Worm (Caenorhabditis elegans) whole organism, midembryonic: ENCODE measurements around the gene acd-4.

Experiments
- T22C8.4 ChIP-seq: fragments of 200-800 bp; sonication (Bioruptor generic); IDR thresholded peaks from 2 replicates; pipeline ENCODE4 v1.3.6; 2022; ENCODE audit warnings: missing genetic modification characterization, missing compliant biosample characterization
- cog-1 ChIP-seq: sonication (generic microtip); optimal IDR thresholded peaks from 2 replicates; lab custom pipeline; 2016; ENCODE audit warnings: missing genetic modification characterization, missing compliant biosample characterization
- flt-1 ChIP-seq: fragments of 200-800 bp; sonication (Bioruptor generic); IDR thresholded peaks from 2 replicates; pipeline ENCODE4 v1.3.6; 2022; ENCODE audit warnings: missing genetic modification characterization, missing compliant biosample characterization
- klf-2 ChIP-seq: fragments of 200-800 bp; sonication (Bioruptor generic); conservative IDR thresholded peaks from 2 replicates; pipeline ENCODE4 v1.3.6; 2022; ENCODE audit warnings: missing genetic modification reagents, missing genetic modification characterization, missing compliant biosample characterization
- med-1 ChIP-seq: sonication (generic microtip); optimal IDR thresholded peaks from 2 replicates; lab custom pipeline; 2017; ENCODE audit warnings: missing genetic modification characterization, mild to moderate bottlenecking, missing compliant biosample characterization, antibody characterized with exemption, missing genetic modification reagents; ENCODE audit not compliant: insufficient read depth
- ref-1 ChIP-seq: fragments of 200-800 bp; sonication (Bioruptor generic); conservative IDR thresholded peaks from 2 replicates; pipeline ENCODE4 v1.3.6; 2022; ENCODE audit warnings: missing genetic modification reagents, missing genetic modification characterization, missing compliant biosample characterization
- tab-1 ChIP-seq: fragments of 200-800 bp; sonication (Bioruptor generic); IDR thresholded peaks from 2 replicates; pipeline ENCODE4 v1.3.6; 2022; ENCODE audit warnings: missing genetic modification characterization, missing compliant biosample characterization
- ztf-23 ChIP-seq: fragments of 200-800 bp; sonication (Bioruptor generic); IDR thresholded peaks from 2 replicates; pipeline ENCODE4 v1.3.6; 2022; ENCODE audit warnings: missing genetic modification reagents, missing genetic modification characterization, missing compliant biosample characterization
- ztf-29 ChIP-seq: fragments of 200-800 bp; sonication (Bioruptor generic); IDR thresholded peaks from 2 replicates; pipeline ENCODE4 v1.3.6; 2022; ENCODE audit warnings: missing genetic modification reagents, missing genetic modification characterization, missing compliant biosample characterization

The acd-4 gene

ce11 chrV:8608483-8608882, 29.5 kb upstream of the acd-4 start:
- TF ChIP-seq ref-1, result no peak
- TF ChIP-seq tab-1 (GFP tag; lab: Robert Waterston, UW), result no peak
- no peak for TF ChIP-seq ztf-23 (GFP tag; lab: Robert Waterston, UW)
- TF ChIP-seq klf-2, result no peak
- TF ChIP-seq flt-1 (GFP tag; lab: Robert Waterston, UW), result no peak
- TF ChIP-seq ztf-29, result no peak

DNA sequence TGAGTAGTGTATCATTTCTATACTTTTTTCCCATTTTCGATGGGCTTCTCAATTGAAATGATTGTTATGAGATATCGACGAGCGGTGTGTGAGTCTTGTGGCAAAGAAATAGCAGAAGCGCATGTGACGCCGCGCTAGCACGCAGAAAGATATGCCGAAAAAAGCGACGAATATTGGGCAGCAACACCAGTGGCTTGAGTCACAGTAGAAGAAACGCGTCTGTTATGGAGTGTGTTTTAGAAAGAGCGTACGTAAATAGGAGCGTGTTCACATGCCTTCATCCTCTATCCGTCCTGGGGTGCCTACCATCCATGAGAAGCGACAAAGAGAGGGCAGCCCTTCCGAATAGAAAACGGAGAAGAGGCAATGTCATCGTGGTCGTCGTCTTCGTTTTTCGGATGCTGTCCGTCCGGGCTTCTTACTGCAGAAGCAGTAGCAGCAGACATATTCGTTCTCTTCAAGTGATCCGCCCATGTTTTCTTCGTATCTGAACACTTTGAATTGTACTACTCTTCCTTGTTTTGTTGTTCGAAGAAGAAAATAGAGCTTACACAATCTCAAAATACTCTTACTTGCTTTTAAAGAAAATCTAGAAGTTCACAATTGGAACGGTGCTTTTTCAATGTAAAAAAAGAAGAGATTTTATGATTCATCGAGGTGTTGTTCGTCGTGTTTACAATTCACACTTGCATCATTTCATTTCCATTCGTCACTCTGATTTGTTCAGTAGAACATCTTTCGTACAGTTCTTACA, 28.1 kb upstream of the acd-4 start:
- TF ChIP-seq T22C8.4 (GFP tag; lab: Robert Waterston, UW) (no peak), ztf-23 (GFP tag; lab: Robert Waterston, UW) (0 out of 2 replicates have a peak, but pooled peaks have one; percentile 42)

DNA sequence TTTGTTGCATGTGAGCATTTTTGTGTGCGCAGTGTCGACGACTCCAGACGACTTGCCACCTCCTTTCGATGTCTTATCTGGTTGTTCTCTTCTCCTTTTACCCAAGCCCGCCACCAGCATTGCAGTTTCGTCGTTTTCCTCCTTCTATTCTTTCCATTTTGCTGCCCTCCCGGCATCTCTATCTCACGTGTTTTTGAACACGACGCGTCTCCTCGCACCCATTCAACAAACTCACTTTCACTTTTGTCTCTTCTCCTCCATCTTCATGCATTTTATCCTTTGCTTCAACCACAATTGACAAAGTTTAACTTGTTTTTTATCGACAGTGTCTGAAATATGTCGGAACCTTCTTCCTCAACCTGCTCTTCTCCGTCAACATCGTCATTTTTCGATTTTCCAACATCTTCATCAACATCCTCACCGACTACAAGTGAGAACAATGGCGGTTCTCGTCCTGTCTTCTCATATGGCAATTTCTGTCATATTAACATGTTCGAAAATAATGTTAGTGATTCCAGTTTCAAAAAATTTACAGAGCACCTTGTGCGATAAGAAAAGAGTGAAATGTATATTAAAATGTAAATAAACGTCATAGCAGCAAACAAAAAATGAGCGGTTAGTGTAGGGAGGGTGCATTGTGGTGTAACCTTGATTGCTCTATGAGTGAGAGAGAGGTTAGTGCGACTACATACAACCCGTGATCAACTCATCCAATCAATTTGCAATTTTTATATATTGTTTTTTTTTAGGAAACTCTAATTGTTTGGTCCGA, 27.2 kb upstream of the acd-4 start, which contains the start of gene fip-4:
Gene fip-4, minus strand, starts transcription at position 636 of the 772 bp plus-strand sequence.
- TF ChIP-seq ref-1, result no peak
- no peak for TF ChIP-seq flt-1 (GFP tag; lab: Robert Waterston, UW)

DNA sequence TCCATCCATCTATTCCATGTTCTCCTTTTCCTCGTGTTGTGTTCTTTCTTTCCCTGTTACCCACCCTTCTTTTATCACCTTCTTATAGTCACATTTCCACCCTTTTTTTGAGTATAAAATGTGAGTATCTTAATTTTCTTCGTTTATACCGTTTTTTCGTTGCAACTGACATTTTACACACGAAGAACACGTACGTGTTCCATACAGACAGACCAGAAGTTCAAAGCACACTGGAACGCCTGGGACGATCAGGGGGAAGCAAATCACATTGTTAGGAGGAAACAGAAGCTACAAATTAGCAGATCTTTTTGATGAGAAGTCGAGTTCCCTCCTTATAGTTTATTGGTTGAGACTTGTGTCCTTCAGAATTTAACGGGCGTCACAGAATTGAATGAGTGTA, 22.3 kb upstream of the acd-4 start:
- TF ChIP-seq cog-1 (tag; lab: Kevin White, UChicago) (no peak), ztf-29 (no peak), flt-1 (GFP tag; lab: Robert Waterston, UW) (no peak), med-1 (GFP tag; lab: Kevin White, UChicago) (no peak), tab-1 (GFP tag; lab: Robert Waterston, UW) (no peak), ztf-23 (GFP tag; lab: Robert Waterston, UW) (no peak), ref-1 (no peak), klf-2 (no peak), T22C8.4 (GFP tag; lab: Robert Waterston, UW) (no peak)

- TF ChIP-seq ztf-29 (no peak), cog-1 (tag; lab: Kevin White, UChicago) (no peak), med-1 (GFP tag; lab: Kevin White, UChicago) (no peak), tab-1 (GFP tag; lab: Robert Waterston, UW) (no peak), ztf-23 (GFP tag; lab: Robert Waterston, UW) (no peak), T22C8.4 (GFP tag; lab: Robert Waterston, UW) (no peak), flt-1 (GFP tag; lab: Robert Waterston, UW) (no peak), ref-1 (no peak), klf-2 (no peak)
These were observed 19.3 kb upstream of the acd-4 start, which contains the start of gene grd-5 for ce11 chrV:8618738-8619137. TSS of gene grd-5 (plus strand) at chrV:8619032.

ce11 chrV:8621213-8621612, 16.8 kb upstream of the acd-4 start, which contains the start of gene idpc-2:
TSS of gene idpc-2 (minus strand) at chrV:8621313.
- TF ChIP-seq ztf-29 (no peak), T22C8.4 (GFP tag; lab: Robert Waterston, UW) (no peak), klf-2 (no peak), tab-1 (GFP tag; lab: Robert Waterston, UW) (no peak), cog-1 (tag; lab: Kevin White, UChicago) (no peak)

- no peak for TF ChIP-seq ztf-23 (GFP tag; lab: Robert Waterston, UW)
- no peak for TF ChIP-seq T22C8.4 (GFP tag; lab: Robert Waterston, UW)
- no peak for TF ChIP-seq cog-1 (tag; lab: Kevin White, UChicago)
- no peak for TF ChIP-seq klf-2
- no peak for TF ChIP-seq ref-1
These were observed 15.7 kb upstream of the acd-4 start, which contains the start of gene F41E6.1 for ce11 chrV:8622314-8622713. TSS of gene F41E6.1 (plus strand) at chrV:8622614.

DNA sequence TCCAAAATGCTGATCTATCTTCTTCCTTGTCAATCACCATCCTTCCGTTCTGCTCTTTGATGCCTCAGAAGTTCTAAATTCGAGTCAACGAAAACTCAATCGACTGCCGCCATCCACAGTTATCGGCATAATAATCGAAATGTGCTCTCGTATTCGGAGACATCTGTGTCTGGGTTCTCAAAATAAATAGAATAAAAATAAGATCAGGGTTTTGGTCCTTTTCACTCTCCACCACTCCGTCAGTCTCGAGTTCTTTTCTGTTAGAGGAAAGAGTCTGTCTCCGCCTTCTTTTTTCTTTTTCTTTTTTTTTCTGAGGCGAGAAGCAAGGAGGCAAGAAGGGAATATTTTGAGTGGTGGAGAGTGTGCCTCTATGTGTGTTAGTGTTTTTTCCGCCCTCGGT, 14.3 kb upstream of the acd-4 start, which contains the start of gene F41E6.17:
Gene F41E6.17, plus strand, starts transcription at position 348 of the 400 bp plus-strand sequence.
- no peak for TF ChIP-seq cog-1 (tag; lab: Kevin White, UChicago)
- no peak for TF ChIP-seq T22C8.4 (GFP tag; lab: Robert Waterston, UW)
- no peak for TF ChIP-seq ref-1
- no peak for TF ChIP-seq med-1 (GFP tag; lab: Kevin White, UChicago)
- no peak for TF ChIP-seq tab-1 (GFP tag; lab: Robert Waterston, UW)
- no peak for TF ChIP-seq flt-1 (GFP tag; lab: Robert Waterston, UW)
- no peak for TF ChIP-seq ztf-23 (GFP tag; lab: Robert Waterston, UW)
- TF ChIP-seq ztf-29, result no peak
- no peak for TF ChIP-seq klf-2

- TF ChIP-seq ztf-23 (GFP tag; lab: Robert Waterston, UW) (no peak), T22C8.4 (GFP tag; lab: Robert Waterston, UW) (no peak)
These were observed 11.6 kb upstream of the acd-4 start for ce11 chrV:8626406-8626805.

- TF ChIP-seq ztf-29 (no peak), med-1 (GFP tag; lab: Kevin White, UChicago) (no peak), cog-1 (tag; lab: Kevin White, UChicago) (no peak), T22C8.4 (GFP tag; lab: Robert Waterston, UW) (no peak), klf-2 (no peak), ref-1 (no peak), tab-1 (GFP tag; lab: Robert Waterston, UW) (no peak), ztf-23 (GFP tag; lab: Robert Waterston, UW) (no peak), flt-1 (GFP tag; lab: Robert Waterston, UW) (no peak)
These were observed 10.4 kb upstream of the acd-4 start for ce11 chrV:8627580-8627979.
